Worm (Caenorhabditis elegans): Measurements from ENCODE around the gene F18E3.10.

DNA sequence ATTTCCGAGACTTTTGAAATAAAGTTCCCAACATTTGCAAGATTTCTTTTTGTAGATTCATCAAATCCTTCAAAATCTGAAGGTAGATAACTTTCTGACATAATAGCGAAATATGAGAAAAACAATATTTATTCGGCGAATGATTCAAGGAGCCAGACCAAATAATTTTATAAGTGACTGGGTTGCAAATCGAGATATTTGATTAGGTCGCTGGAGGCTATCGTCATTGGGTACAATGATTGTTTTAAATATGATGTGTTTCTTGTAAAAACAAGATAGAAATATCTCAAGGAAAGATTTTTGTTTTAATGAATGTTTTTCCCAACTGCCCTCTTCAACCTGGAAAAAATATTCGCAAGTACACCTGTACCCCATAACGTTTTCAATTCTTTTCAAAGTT lies 4.6 kb upstream of the F18E3.10 start, which contains the start of gene srw-69:
- TF ChIP-seq him-1 (tag; optimal IDR thresholded peaks at IDR 0.05) (no peak), W03F9.2 (tag; optimal IDR thresholded peaks at IDR 0.05) (no peak), dao-5 (tag; optimal IDR thresholded peaks at IDR 0.05) (no peak)
